Worm (Caenorhabditis elegans) whole organism, mixed stage, embryonic: Measurements from ENCODE around the gene metl-13.

ENCODE experiments used
- M03D4.4 ChIP-seq: sonication (generic microtip); optimal IDR thresholded peaks from 2 replicates; lab custom pipeline; 2017; ENCODE audit warnings: mild to moderate bottlenecking, missing genetic modification characterization, missing compliant biosample characterization
- drap-1 ChIP-seq: fragments of 200-800 bp; sonication (Bioruptor generic); optimal IDR thresholded peaks from 3 replicates; lab custom pipeline; 2018; ENCODE audit warnings: mild to moderate bottlenecking, missing genetic modification characterization, missing compliant biosample characterization
- lin-13 ChIP-seq: fragments of 150-350 bp; optimal IDR thresholded peaks from 2 replicates; lab custom pipeline; 2014; ENCODE audit warnings: missing biosample characterization, missing genetic modification characterization
- lsy-2 ChIP-seq: fragments of 150-350 bp; optimal IDR thresholded peaks from 2 replicates; lab custom pipeline; 2014; ENCODE audit warnings: missing biosample characterization, missing genetic modification characterization
- nhr-237 ChIP-seq: fragments of 150-350 bp; optimal IDR thresholded peaks from 2 replicates; lab custom pipeline; 2014; ENCODE audit warnings: missing biosample characterization, missing genetic modification characterization
- nhr-28 ChIP-seq: fragments of 150-350 bp; optimal IDR thresholded peaks from 2 replicates; lab custom pipeline; 2014; ENCODE audit warnings: missing biosample characterization, missing genetic modification characterization
- nhr-76 ChIP-seq: sonication (generic microtip); optimal IDR thresholded peaks from 2 replicates; lab custom pipeline; 2017; ENCODE audit warnings: missing biosample characterization, missing genetic modification characterization
- unc-39 ChIP-seq: fragments of 150-350 bp; optimal IDR thresholded peaks from 2 replicates; lab custom pipeline; 2014; ENCODE audit warnings: missing biosample characterization, missing genetic modification characterization
- unc-62 ChIP-seq: fragments of 150-350 bp; optimal IDR thresholded peaks from 2 replicates; lab custom pipeline; 2014; ENCODE audit warnings: missing biosample characterization, missing genetic modification reagents, missing genetic modification characterization
- ztf-11 ChIP-seq: fragments of 150-350 bp; optimal IDR thresholded peaks from 2 replicates; lab custom pipeline; 2014; ENCODE audit warnings: missing biosample characterization, missing genetic modification characterization

- no peak for TF ChIP-seq unc-39 (tag; lab: Kevin White, UChicago)
- TF ChIP-seq nhr-76 (tag; lab: Kevin White, UChicago) = no peak
- TF ChIP-seq drap-1 = no peak
- TF ChIP-seq lsy-2 (tag; lab: Kevin White, UChicago) = no peak
- TF ChIP-seq nhr-28 (tag; lab: Kevin White, UChicago) = no peak
- TF ChIP-seq unc-62 (GFP tag; lab: Kevin White, UChicago) = no peak
- no peak for TF ChIP-seq M03D4.4
- TF ChIP-seq lin-13 (tag; lab: Kevin White, UChicago) = no peak
- TF ChIP-seq nhr-237 = no peak
- TF ChIP-seq ztf-11 (tag; lab: Kevin White, UChicago) = no peak
Observed at ce11 chrIV:6653663-6654201, 18.8 kb downstream of the metl-13 start.
